Fruit fly (Drosophila melanogaster): ENCODE results near the gene CG9676.

Gene CG9676

DNA sequence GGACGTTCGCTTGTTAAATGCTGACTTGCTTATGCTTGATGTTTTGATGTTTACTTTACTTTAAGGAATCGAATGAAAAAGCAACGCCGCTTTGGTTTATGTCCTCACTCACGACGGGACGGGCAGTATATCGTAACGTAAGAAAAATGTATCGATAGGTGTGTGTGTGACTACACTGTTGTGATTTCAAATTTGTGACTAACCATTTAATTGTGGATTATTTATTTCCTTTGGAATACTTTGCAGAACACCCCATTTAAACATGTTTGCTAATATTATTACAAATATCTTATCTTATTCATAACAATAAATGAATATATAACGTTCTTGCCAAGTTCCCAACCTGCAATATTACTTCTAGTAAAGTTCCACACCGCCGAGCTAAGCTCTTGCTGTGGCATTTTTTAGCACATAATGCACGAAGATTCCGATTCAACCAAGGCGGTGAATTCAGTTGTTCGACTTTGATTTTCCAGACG is 45.0 kb downstream of the CG9676 start, which contains the start of the genes Nemp and r:
Gene Nemp, minus strand, starts transcription at position 85 of the 479 bp plus-strand sequence.
Gene r, plus strand, starts transcription at position 429 of the 479 bp plus-strand sequence.
- TF ChIP-seq noc (tag; optimal IDR thresholded peaks at IDR 0.05): no peak

DNA sequence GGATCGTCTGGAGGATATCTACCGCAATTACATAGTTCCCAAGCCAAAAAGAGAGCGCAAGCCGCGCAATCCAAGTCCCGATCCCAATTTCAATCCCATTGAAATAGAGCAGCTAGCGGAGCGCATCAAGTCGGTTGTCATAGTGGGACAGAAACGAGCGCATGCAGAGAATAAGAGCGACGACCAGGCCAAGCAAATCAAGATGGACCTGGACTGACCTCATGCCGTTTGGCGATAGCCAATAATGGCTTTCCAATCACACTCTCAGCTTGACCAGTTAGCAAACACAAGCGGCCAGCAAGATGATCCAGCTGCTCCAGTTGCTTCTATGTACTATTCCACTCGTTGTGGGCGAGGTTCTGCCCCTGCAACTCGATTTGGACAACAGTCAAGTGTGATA is 48.3 kb downstream of the CG9676 start:
- TF ChIP-seq noc (tag; optimal IDR thresholded peaks at IDR 0.05): no peak

DNA sequence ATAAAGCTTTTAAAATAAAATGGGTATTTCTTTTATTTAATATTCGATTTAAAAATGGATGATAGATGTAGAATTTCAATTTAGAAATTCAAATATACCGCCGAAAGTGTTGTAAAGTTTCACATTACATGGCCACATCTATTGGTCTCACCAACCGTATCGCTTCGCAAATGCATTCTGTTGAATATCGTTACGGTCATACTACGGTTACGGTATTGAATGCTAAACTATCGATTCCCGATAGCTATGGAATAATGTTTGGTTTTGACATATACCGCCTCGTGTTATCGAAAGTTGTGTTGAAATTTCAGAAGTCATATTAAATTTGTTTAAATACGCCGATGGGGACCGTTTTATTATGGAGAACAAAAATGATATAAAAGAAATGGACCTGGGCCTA is 48.9 kb downstream of the CG9676 start, which contains the start of the genes CG32573 and CG42512:
Gene CG32573, plus strand, starts transcription at position 279 of the 400 bp plus-strand sequence.
Gene CG42512, plus strand, starts transcription at position 279 of the 400 bp plus-strand sequence.
- TF ChIP-seq noc (tag; optimal IDR thresholded peaks at IDR 0.05): no peak

DNA sequence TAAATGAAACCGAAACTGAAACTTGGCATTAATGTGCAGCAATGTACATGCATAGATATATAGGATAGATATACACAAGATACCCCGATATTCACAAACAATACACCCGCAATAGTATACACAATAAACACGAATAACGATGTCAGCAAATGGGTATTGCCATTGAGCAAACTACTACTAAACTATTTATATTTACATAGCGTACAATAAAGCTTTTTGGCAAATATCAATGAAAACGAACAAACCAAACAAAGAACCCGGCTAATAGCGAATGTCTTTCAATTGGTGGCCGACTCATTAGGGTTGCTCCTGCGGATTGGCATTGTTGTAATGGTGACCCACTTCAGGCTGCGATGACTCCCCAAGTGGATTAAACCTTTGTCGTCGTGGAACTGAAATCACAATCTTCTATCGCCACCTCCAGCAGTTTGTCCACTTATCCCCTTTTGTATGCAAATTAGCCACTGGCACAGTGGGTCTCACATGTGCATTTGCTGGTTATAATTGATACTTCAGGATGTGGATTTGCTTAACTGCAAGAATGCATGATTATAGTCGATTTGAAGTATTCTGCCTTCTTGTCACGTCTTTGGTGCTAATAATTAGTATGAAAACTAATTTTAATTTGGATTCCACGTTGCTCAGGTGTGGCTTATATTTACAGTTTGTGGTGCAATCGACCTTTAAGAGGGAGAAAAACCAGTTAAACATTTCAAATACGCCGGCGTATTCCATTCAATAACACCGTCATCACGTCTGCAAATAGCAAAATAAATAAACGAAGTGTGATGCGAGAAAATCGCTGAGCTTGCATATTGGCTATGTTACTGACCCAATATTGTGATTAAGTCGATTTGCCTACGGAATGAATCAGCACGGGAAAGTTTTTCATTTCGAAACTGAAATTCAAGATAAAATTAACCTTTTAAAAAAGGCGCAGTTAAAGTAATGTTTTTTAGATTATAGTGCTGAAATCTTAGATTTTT is 49.6 kb downstream of the CG9676 start:
- peak; percentile 29 for TF ChIP-seq noc (tag; optimal IDR thresholded peaks at IDR 0.05)

Data from whole organism, larva.